Fruit fly (Drosophila melanogaster) whole organism, embryonic: Measurements from ENCODE around the gene CG6951.

ENCODE experiments used
- Atf-2 ChIP-seq: fragments of 200-800 bp; sonication (Bioruptor generic); optimal IDR thresholded peaks from 2 replicates; lab custom pipeline; 2016; ENCODE audit warnings: missing biosample characterization, missing genetic modification characterization
- Awh ChIP-seq: fragments of 200-800 bp; sonication (Bioruptor generic); IDR thresholded peaks from 2 replicates; pipeline ENCODE4, ENCODE4 v1.3.6; 2022; ENCODE audit warnings: missing biosample characterization, missing genetic modification characterization
- CG12155 ChIP-seq: fragments of 200-800 bp; sonication (Bioruptor generic); optimal IDR thresholded peaks from 3 replicates; lab custom pipeline; 2016; ENCODE audit warnings: missing biosample characterization, missing genetic modification characterization
- CG12236 ChIP-seq: fragments of 200-800 bp; sonication (Bioruptor generic); optimal IDR thresholded peaks from 2 replicates; lab custom pipeline; 2016; ENCODE audit warnings: missing biosample characterization, missing genetic modification characterization
- CG15601 ChIP-seq: fragments of 200-800 bp; sonication (Bioruptor generic); optimal IDR thresholded peaks from 3 replicates; lab custom pipeline; 2019; ENCODE audit warnings: missing biosample characterization, mild to moderate bottlenecking, missing genetic modification characterization, moderate library complexity
- CG2116 ChIP-seq: fragments of 200-800 bp; sonication (Bioruptor generic); optimal IDR thresholded peaks from 3 replicates; lab custom pipeline; 2018; ENCODE audit warnings: missing biosample characterization, mild to moderate bottlenecking, missing genetic modification characterization
- CG3847 ChIP-seq: fragments of 200-800 bp; sonication (Bioruptor generic); IDR thresholded peaks from 2 replicates; pipeline ENCODE4 v1.3.6; 2022; ENCODE audit warnings: missing biosample characterization, missing genetic modification characterization
- CG4328 ChIP-seq: fragments of 200-800 bp; sonication (Bioruptor generic); optimal IDR thresholded peaks from 3 replicates; lab custom pipeline; 2017; ENCODE audit warnings: missing biosample characterization, missing genetic modification reagents, missing genetic modification characterization
- CG4854 ChIP-seq: fragments of 200-800 bp; sonication (Bioruptor generic); optimal IDR thresholded peaks from 2 replicates; lab custom pipeline; 2016; ENCODE audit warnings: missing biosample characterization, missing genetic modification characterization, inconsistent platforms
- CG6254 ChIP-seq: fragments of 200-800 bp; sonication (Bioruptor generic); optimal IDR thresholded peaks from 3 replicates; lab custom pipeline; 2017; ENCODE audit warnings: mild to moderate bottlenecking, missing biosample characterization, missing genetic modification reagents, missing genetic modification characterization
- CG6272 ChIP-seq: fragments of 200-800 bp; sonication (Bioruptor generic); IDR thresholded peaks from 2 replicates; pipeline ENCODE4 v1.3.6; 2022; ENCODE audit warnings: missing biosample characterization, missing genetic modification characterization
- CG8478 ChIP-seq: fragments of >200 bp; optimal IDR thresholded peaks from 2 replicates; lab custom pipeline; 2018
- CG8924 ChIP-seq: fragments of 200-800 bp; optimal IDR thresholded peaks from 3 replicates; lab custom pipeline; 2019; ENCODE audit warnings: missing biosample characterization, mild to moderate bottlenecking, missing genetic modification characterization, moderate library complexity
- D19B ChIP-seq: fragments of 200-800 bp; sonication (Bioruptor generic); optimal IDR thresholded peaks from 2 replicates; lab custom pipeline; 2017; ENCODE audit warnings: missing biosample characterization, mild to moderate bottlenecking, missing genetic modification characterization
- Dek ChIP-seq: fragments of 200-800 bp; sonication (Bioruptor generic); optimal IDR thresholded peaks from 3 replicates; lab custom pipeline; 2019; ENCODE audit warnings: missing biosample characterization, mild to moderate bottlenecking, missing genetic modification characterization, moderate library complexity
- Dfd ChIP-seq, 2 experiments: fragments of >200 bp; optimal IDR thresholded peaks; 2 replicates each; lab custom pipeline; 2017; ENCODE audit warnings: missing biosample characterization in 2 of 2, missing genetic modification characterization in 2 of 2
- Dll ChIP-seq: fragments of 200-800 bp; sonication (Bioruptor generic); IDR thresholded peaks from 4 replicates; pipeline ENCODE4 v1.3.6; 2022; ENCODE audit warnings: missing biosample characterization, missing genetic modification characterization; ENCODE audit not compliant: partially characterized antibody
- E2f1 ChIP-seq: fragments of 200-800 bp; sonication (Bioruptor generic); IDR thresholded peaks from 2 replicates; pipeline ENCODE4 v1.3.6; 2022; ENCODE audit warnings: missing biosample characterization, missing genetic modification characterization
- E2f2 ChIP-seq: fragments of 200-800 bp; sonication (Bioruptor generic); IDR thresholded peaks from 2 replicates; pipeline ENCODE4 v1.3.6; 2022; ENCODE audit warnings: missing biosample characterization, missing genetic modification characterization
- Eip74EF ChIP-seq, 2 experiments: fragments of 200-800 bp in 1 of 2; fragments of >200 bp in 1 of 2; sonication (Bioruptor generic) in 1 of 2; optimal IDR thresholded peaks; 2 replicates each; lab custom pipeline; 2017 to 2019; ENCODE audit warnings: missing biosample characterization in 2 of 2, missing genetic modification characterization in 2 of 2, mild to moderate bottlenecking in 1 of 2, moderate library complexity in 1 of 2
- Ets65A ChIP-seq: fragments of 200-800 bp; sonication (Bioruptor generic); peaks from one replicate; lab custom pipeline; 2016; ENCODE audit warnings: missing biosample characterization, missing genetic modification characterization
- Gug ChIP-seq: fragments of 200-800 bp; sonication (Bioruptor generic); IDR thresholded peaks from 4 replicates; pipeline ENCODE4 v1.3.6; 2022; ENCODE audit warnings: missing biosample characterization, missing genetic modification characterization
- Hr78 ChIP-seq, 2 experiments: fragments of 200-800 bp in 1 of 2; fragments of >200 bp in 1 of 2; sonication (Bioruptor generic) in 1 of 2; optimal IDR thresholded peaks; 2 replicates each; lab custom pipeline; 2017 to 2019; ENCODE audit warnings: missing biosample characterization in 2 of 2, missing genetic modification characterization in 2 of 2, mild to moderate bottlenecking in 1 of 2, moderate library complexity in 1 of 2
- Lhr ChIP-seq: fragments of 200-800 bp; sonication (Bioruptor generic); optimal IDR thresholded peaks from 3 replicates; lab custom pipeline; 2017; ENCODE audit warnings: mild to moderate bottlenecking, missing biosample characterization, missing genetic modification reagents, missing genetic modification characterization
- Lpt ChIP-seq: fragments of >200 bp; optimal IDR thresholded peaks from 2 replicates; lab custom pipeline; 2018; ENCODE audit warnings: missing biosample characterization, missing genetic modification characterization
- NC2α ChIP-seq: fragments of 200-800 bp; sonication (Bioruptor generic); optimal IDR thresholded peaks from 2 replicates; lab custom pipeline; 2016; ENCODE audit warnings: missing biosample characterization, missing genetic modification characterization
- Opbp ChIP-seq: fragments of 200-800 bp; sonication (Bioruptor generic); IDR thresholded peaks from 3 replicates; pipeline ENCODE4 v1.3.6; 2022; ENCODE audit warnings: missing biosample characterization, missing genetic modification characterization; ENCODE audit not compliant: partially characterized antibody
- Tbp ChIP-seq: fragments of >200 bp; optimal IDR thresholded peaks from 2 replicates; lab custom pipeline; 2018; ENCODE audit warnings: missing biosample characterization, missing genetic modification characterization
- ap ChIP-seq: fragments of 200-800 bp; sonication (Bioruptor generic); IDR thresholded peaks from 2 replicates; pipeline ENCODE4 v1.3.6; 2022; ENCODE audit warnings: missing biosample characterization, missing genetic modification characterization
- bab2 ChIP-seq: fragments of 200-800 bp; sonication (Bioruptor generic); optimal IDR thresholded peaks from 2 replicates; lab custom pipeline; 2016; ENCODE audit warnings: missing biosample characterization, missing genetic modification characterization
- bsh ChIP-seq, 2 experiments: fragments of 200-800 bp; sonication (Bioruptor generic); optimal IDR thresholded peaks; 2 replicates each; lab custom pipeline; 2017 to 2018; ENCODE audit warnings: mild to moderate bottlenecking in 2 of 2, missing biosample characterization in 2 of 2, missing genetic modification characterization in 2 of 2, moderate library complexity in 1 of 2
- chn ChIP-seq: fragments of 200-800 bp; sonication (Bioruptor generic); optimal IDR thresholded peaks from 2 replicates; lab custom pipeline; 2016; ENCODE audit warnings: missing biosample characterization, missing genetic modification characterization
- crc ChIP-seq: fragments of 200-800 bp; sonication (Bioruptor generic); optimal IDR thresholded peaks from 2 replicates; lab custom pipeline; 2016; ENCODE audit warnings: missing biosample characterization, missing genetic modification characterization
- dimm ChIP-seq: fragments of 200-800 bp; sonication (Bioruptor generic); IDR thresholded peaks from 2 replicates; pipeline ENCODE4 v1.3.6; 2022; ENCODE audit warnings: missing biosample characterization, missing genetic modification characterization
- dmrt11E ChIP-seq: fragments of 200-800 bp; sonication (Bioruptor generic); optimal IDR thresholded peaks from 3 replicates; lab custom pipeline; 2018; ENCODE audit warnings: missing biosample characterization, mild to moderate bottlenecking, missing genetic modification characterization, moderate library complexity
- dpn ChIP-seq, 2 experiments: fragments of 200-800 bp; sonication (Bioruptor generic); optimal IDR thresholded peaks; 3 replicates each; lab custom pipeline; 2016; ENCODE audit warnings: missing biosample characterization in 2 of 2, missing genetic modification characterization in 2 of 2
- fd102C ChIP-seq: fragments of 200-800 bp; sonication (Bioruptor generic); optimal IDR thresholded peaks from 2 replicates; lab custom pipeline; 2018; ENCODE audit warnings: missing biosample characterization, mild to moderate bottlenecking, missing genetic modification characterization, moderate library complexity
- ftz-f1 ChIP-seq: fragments of 200-800 bp; sonication (Bioruptor generic); optimal IDR thresholded peaks from 2 replicates; lab custom pipeline; 2016; ENCODE audit warnings: missing biosample characterization, missing genetic modification characterization
- gce ChIP-seq: fragments of 200-800 bp; sonication (Bioruptor generic); IDR thresholded peaks from 3 replicates; pipeline ENCODE4 v1.3.6; 2022; ENCODE audit warnings: missing biosample characterization, missing genetic modification characterization
- gsb ChIP-seq: fragments of 200-800 bp; sonication (Bioruptor generic); IDR thresholded peaks from 2 replicates; pipeline ENCODE4 v1.3.6; 2022; ENCODE audit warnings: missing biosample characterization, missing genetic modification characterization
- h ChIP-seq: fragments of >200 bp; optimal IDR thresholded peaks from 2 replicates; lab custom pipeline; 2017
- inv ChIP-seq: fragments of 200-800 bp; sonication (Bioruptor generic); IDR thresholded peaks from 2 replicates; pipeline ENCODE4 v1.3.6; 2022; ENCODE audit warnings: missing biosample characterization, missing genetic modification characterization; ENCODE audit not compliant: partially characterized antibody
- lola ChIP-seq, 3 experiments: fragments of >200 bp in 2 of 3; fragments of 200-800 bp in 1 of 3; sonication (Bioruptor generic) in 1 of 3; optimal IDR thresholded peaks; 2 replicates each; lab custom pipeline; 2017 to 2019; ENCODE audit warnings: missing biosample characterization in 3 of 3, missing genetic modification characterization in 3 of 3, mild to moderate bottlenecking in 1 of 3, moderate library complexity in 1 of 3
- oc ChIP-seq: fragments of 200-800 bp; sonication (Bioruptor generic); optimal IDR thresholded peaks from 2 replicates; lab custom pipeline; 2018; ENCODE audit warnings: missing biosample characterization, mild to moderate bottlenecking, missing genetic modification characterization, moderate library complexity
- shn ChIP-seq: fragments of 200-800 bp; sonication (Bioruptor generic); optimal IDR thresholded peaks from 3 replicates; lab custom pipeline; 2016; ENCODE audit warnings: missing biosample characterization, missing genetic modification characterization
- ssp ChIP-seq: fragments of 200-800 bp; sonication (Bioruptor generic); IDR thresholded peaks from 2 replicates; pipeline ENCODE4 v1.3.6; 2022; ENCODE audit warnings: missing biosample characterization, missing genetic modification characterization
- stc ChIP-seq: fragments of 200-800 bp; sonication (Bioruptor generic); IDR thresholded peaks from 2 replicates; pipeline ENCODE4 v1.3.6; 2022; ENCODE audit warnings: missing biosample characterization, missing genetic modification characterization
- tll ChIP-seq, 2 experiments: fragments of 200-800 bp in 1 of 2; fragments of >200 bp in 1 of 2; sonication (Bioruptor generic) in 1 of 2; optimal IDR thresholded peaks; 2 replicates each; lab custom pipeline; 2017 to 2019; ENCODE audit warnings: missing biosample characterization in 2 of 2, missing genetic modification characterization in 2 of 2, mild to moderate bottlenecking in 1 of 2, moderate library complexity in 1 of 2
- tna ChIP-seq: fragments of 200-800 bp; sonication (Bioruptor generic); IDR thresholded peaks from 2 replicates; pipeline ENCODE4 v1.3.6; 2022; ENCODE audit warnings: missing biosample characterization, missing genetic modification characterization; ENCODE audit not compliant: partially characterized antibody
- vnd ChIP-seq: fragments of 200-800 bp; sonication (Bioruptor generic); IDR thresholded peaks from 3 replicates; pipeline ENCODE4 v1.3.6; 2022; ENCODE audit warnings: missing biosample characterization, missing genetic modification characterization; ENCODE audit not compliant: partially characterized antibody

The CG6951 gene

dm6 chr3L:20195875-20196274 is 45.2 kb upstream of the CG6951 start (continued):
- TF ChIP-seq CG8924 (tag; lab: Kevin White, UChicago) (peak; percentile 70), ap (GFP tag; lab: Robert Waterston, UW) (peak; percentile 52), oc (peak; percentile 68), tll (GFP tag; optimal IDR thresholded peaks at IDR 0.05; lab: Kevin White, UChicago) (no peak), ssp (GFP tag; lab: Robert Waterston, UW) (peak; percentile 59), CG4328 (no peak), Awh (GFP tag; lab: Robert Waterston, UW) (peak; percentile 58; the same call in 1 of the 2 replicates), Dll (GFP tag; lab: Robert Waterston, UW) (no peak), ftz-f1 (GFP tag; lab: Kevin White, UChicago) (no peak), chn (GFP tag; lab: Kevin White, UChicago) (peak; percentile 40), Eip74EF (GFP tag; optimal IDR thresholded peaks at IDR 0.05; lab: Kevin White, UChicago) (peak in 1 of 2 experiments; percentile 51), Ets65A (GFP tag; lab: Kevin White, UChicago) (peak; percentile 55), CG15601 (peak; percentile 50), CG4854 (peak; percentile 1), Gug (GFP tag; lab: Robert Waterston, UW) (peak; percentile 50; the same call in 2 of the 4 replicates), Hr78 (GFP tag; optimal IDR thresholded peaks at IDR 0.05; lab: Kevin White, UChicago) (peak in 1 of 2 experiments; percentile 56), dpn (GFP tag; optimal IDR thresholded peaks at IDR 0.05; lab: Kevin White, UChicago) (peak; percentile 59 to 60), Dek (no peak), tna (no peak), Dfd (GFP tag; optimal IDR thresholded peaks at IDR 0.05; lab: Kevin White, UChicago) (no peak), NC2α (GFP tag; lab: Kevin White, UChicago) (peak; percentile 18), CG8478 (lab: Kevin White, UChicago) (no peak), E2f1 (GFP tag; lab: Robert Waterston, UW) (no peak), lola (GFP tag; optimal IDR thresholded peaks at IDR 0.05; lab: Kevin White, UChicago) (peak in 1 of 3 experiments; percentile 58), dimm (GFP tag; lab: Robert Waterston, UW) (no peak; the same call in 1 of the 2 replicates), gce (0 out of 3 replicates have a peak, but pooled peaks have one; percentile 49), h (lab: Kevin White, UChicago) (no peak), Opbp (GFP tag; lab: Robert Waterston, UW) (no peak), fd102C (no peak), inv (no peak), stc (GFP tag; lab: Robert Waterston, UW) (peak; percentile 76; the same call in 1 of the 2 replicates), CG6272 (GFP tag; lab: Robert Waterston, UW) (peak; percentile 59; the same call in 1 of the 2 replicates), E2f2 (peak; percentile 44; the same call in 1 of the 2 replicates), shn (peak; percentile 30), CG12155 (GFP tag; lab: Kevin White, UChicago) (no peak), CG2116 (GFP tag; lab: Kevin White, UChicago) (peak; percentile 11), Tbp (no peak), bsh (GFP tag; optimal IDR thresholded peaks at IDR 0.05; lab: Kevin White, UChicago) (peak; percentile 72 to 81), Lhr (GFP tag; lab: Kevin White, UChicago) (peak; percentile 5), dmrt11E (tag; lab: Kevin White, UChicago) (peak; percentile 62), Atf-2 (GFP tag; lab: Kevin White, UChicago) (no peak), CG3847 (GFP tag; lab: Robert Waterston, UW) (peak; percentile 50; the same call in 1 of the 2 replicates), gsb (no peak), vnd (GFP tag; lab: Robert Waterston, UW) (no peak), crc (peak; percentile 46), CG6254 (GFP tag; lab: Kevin White, UChicago) (peak; percentile 21), Lpt (GFP tag; lab: Kevin White, UChicago) (no peak), D19B (GFP tag; lab: Kevin White, UChicago) (no peak), bab2 (GFP tag; lab: Kevin White, UChicago) (peak; percentile 41), CG12236 (GFP tag; lab: Kevin White, UChicago) (peak; percentile 25)
